Worm (Caenorhabditis elegans): ENCODE results near the gene T26C11.9.

ce11 chrX:1811436-1811835, 42.2 kb downstream of the T26C11.9 start, which contains the start of gene C14E2.3:
- no peak for TF ChIP-seq tab-1 (GFP tag; IDR thresholded peaks at IDR 0.05)
- no peak for TF ChIP-seq ztf-23 (GFP tag; IDR thresholded peaks at IDR 0.05)
- TF ChIP-seq T22C8.4 (GFP tag; IDR thresholded peaks at IDR 0.05), result no peak
- no peak for TF ChIP-seq flt-1 (GFP tag; IDR thresholded peaks at IDR 0.05)
- no peak for TF ChIP-seq cog-1 (tag; optimal IDR thresholded peaks at IDR 0.05)
- TF ChIP-seq med-1 (GFP tag; optimal IDR thresholded peaks at IDR 0.05; ENCODE audit: insufficient read depth), result no peak
- TF ChIP-seq ztf-29 (GFP tag; IDR thresholded peaks at IDR 0.05), result no peak
- no peak for TF ChIP-seq klf-2 (GFP tag; conservative IDR thresholded peaks at IDR 0.05)
